Fruit fly (Drosophila melanogaster) whole organism, embryonic: ENCODE data around the gene PGAP1.

Experiments used
- Antp ChIP-seq: fragments of 200-800 bp; sonication (Bioruptor generic); optimal IDR thresholded peaks from 3 replicates; lab custom pipeline; 2016; ENCODE audit warnings: missing biosample characterization, missing genetic modification characterization
- CG10366 ChIP-seq: fragments of 200-800 bp; sonication (Bioruptor generic); IDR thresholded peaks from 2 replicates; pipeline ENCODE4 v1.3.6; 2022; ENCODE audit warnings: missing biosample characterization, missing genetic modification characterization
- CG11085 ChIP-seq: fragments of 200-800 bp; sonication (Bioruptor generic); IDR thresholded peaks from 2 replicates; pipeline ENCODE4 v1.3.6; 2022; ENCODE audit warnings: missing biosample characterization, missing genetic modification characterization
- CG11456 ChIP-seq: fragments of 200-800 bp; sonication (Bioruptor generic); IDR thresholded peaks from 3 replicates; pipeline ENCODE4 v1.3.6; 2022; ENCODE audit warnings: missing biosample characterization, missing genetic modification characterization
- CG13287 ChIP-seq: fragments of 200-800 bp; sonication (Bioruptor generic); IDR thresholded peaks from 2 replicates; pipeline ENCODE4 v1.3.6; 2022; ENCODE audit warnings: missing biosample characterization, missing genetic modification characterization; ENCODE audit not compliant: partially characterized antibody
- CG15073 ChIP-seq: fragments of 200-800 bp; sonication (Bioruptor generic); optimal IDR thresholded peaks from 2 replicates; lab custom pipeline; 2016; ENCODE audit warnings: missing biosample characterization, missing genetic modification characterization
- CG15269 ChIP-seq: fragments of 200-800 bp; sonication (Bioruptor generic); optimal IDR thresholded peaks from 2 replicates; lab custom pipeline; 2018; ENCODE audit warnings: missing biosample characterization, mild to moderate bottlenecking, missing genetic modification characterization, moderate library complexity
- CG18262 ChIP-seq: fragments of 200-800 bp; optimal IDR thresholded peaks from 3 replicates; lab custom pipeline; 2019; ENCODE audit warnings: missing biosample characterization, mild to moderate bottlenecking, missing genetic modification characterization, moderate library complexity
- CG2120 ChIP-seq: fragments of 200-800 bp; sonication (Bioruptor generic); optimal IDR thresholded peaks from 3 replicates; lab custom pipeline; 2016; ENCODE audit warnings: missing biosample characterization, missing genetic modification characterization
- CG2199 ChIP-seq: fragments of 200-800 bp; sonication (Bioruptor generic); IDR thresholded peaks from 3 replicates; pipeline ENCODE4 v1.3.6; 2022; ENCODE audit warnings: missing biosample characterization, missing genetic modification characterization
- CG30403 ChIP-seq: fragments of 200-800 bp; sonication (Bioruptor generic); optimal IDR thresholded peaks from 3 replicates; lab custom pipeline; 2016; ENCODE audit warnings: missing biosample characterization, missing genetic modification characterization
- CG31365 ChIP-seq: fragments of 200-800 bp; sonication (Bioruptor generic); optimal IDR thresholded peaks from 2 replicates; lab custom pipeline; 2018; ENCODE audit warnings: missing biosample characterization, mild to moderate bottlenecking, missing genetic modification characterization
- CG33557 ChIP-seq: fragments of 200-800 bp; sonication (Bioruptor generic); optimal IDR thresholded peaks from 2 replicates; lab custom pipeline; 2019; ENCODE audit warnings: missing biosample characterization, mild to moderate bottlenecking, missing genetic modification characterization, moderate library complexity
- CG3838 ChIP-seq: fragments of 200-800 bp; sonication (Bioruptor generic); optimal IDR thresholded peaks from 3 replicates; lab custom pipeline; 2016; ENCODE audit warnings: missing biosample characterization, missing genetic modification characterization
- CG42726 ChIP-seq: fragments of 200-800 bp; sonication (Bioruptor generic); IDR thresholded peaks from 2 replicates; pipeline ENCODE4 v1.3.6; 2022; ENCODE audit warnings: missing biosample characterization, missing genetic modification characterization; ENCODE audit not compliant: partially characterized antibody
- CG4360 ChIP-seq: fragments of 200-800 bp; sonication (Bioruptor generic); IDR thresholded peaks from 2 replicates; pipeline ENCODE4 v1.3.6; 2022; ENCODE audit warnings: missing biosample characterization, missing genetic modification characterization
- CG4820 ChIP-seq: fragments of 200-800 bp; sonication (Bioruptor generic); optimal IDR thresholded peaks from 3 replicates; lab custom pipeline; 2016; ENCODE audit warnings: missing biosample characterization, missing genetic modification characterization
- CG6254 ChIP-seq: fragments of 200-800 bp; sonication (Bioruptor generic); optimal IDR thresholded peaks from 3 replicates; lab custom pipeline; 2017; ENCODE audit warnings: mild to moderate bottlenecking, missing biosample characterization, missing genetic modification reagents, missing genetic modification characterization
- CG7928 ChIP-seq: fragments of 200-800 bp; sonication (Bioruptor generic); optimal IDR thresholded peaks from 2 replicates; lab custom pipeline; 2017; ENCODE audit warnings: missing biosample characterization, mild to moderate bottlenecking, missing genetic modification characterization
- CG7987 ChIP-seq: fragments of 200-800 bp; sonication (Bioruptor generic); optimal IDR thresholded peaks from 2 replicates; lab custom pipeline; 2018; ENCODE audit warnings: missing biosample characterization, mild to moderate bottlenecking, missing genetic modification characterization, moderate library complexity
- CG8359 ChIP-seq: fragments of 200-800 bp; sonication (Bioruptor generic); optimal IDR thresholded peaks from 2 replicates; lab custom pipeline; 2017; ENCODE audit warnings: missing biosample characterization, mild to moderate bottlenecking, missing genetic modification characterization, borderline replicate concordance
- CG8765 ChIP-seq: fragments of 200-800 bp; sonication (Bioruptor generic); IDR thresholded peaks from 2 replicates; pipeline ENCODE4 v1.3.6; 2022; ENCODE audit warnings: missing biosample characterization, missing genetic modification characterization
- CG8924 ChIP-seq: fragments of 200-800 bp; optimal IDR thresholded peaks from 3 replicates; lab custom pipeline; 2019; ENCODE audit warnings: missing biosample characterization, mild to moderate bottlenecking, missing genetic modification characterization, moderate library complexity
- CG9437 ChIP-seq: fragments of 200-800 bp; sonication (Bioruptor generic); optimal IDR thresholded peaks from 2 replicates; lab custom pipeline; 2018; ENCODE audit warnings: missing biosample characterization, mild to moderate bottlenecking, missing genetic modification characterization
- Dfd ChIP-seq, 2 experiments: fragments of >200 bp; optimal IDR thresholded peaks; 2 replicates each; lab custom pipeline; 2017; ENCODE audit warnings: missing biosample characterization in 2 of 2, missing genetic modification characterization in 2 of 2
- Ets97D ChIP-seq: fragments of 200-800 bp; sonication (Bioruptor generic); optimal IDR thresholded peaks from 3 replicates; lab custom pipeline; 2016; ENCODE audit warnings: missing biosample characterization, missing genetic modification characterization
- Hand ChIP-seq: fragments of 200-800 bp; sonication (Bioruptor generic); optimal IDR thresholded peaks from 2 replicates; lab custom pipeline; 2017; ENCODE audit warnings: mild to moderate bottlenecking, missing biosample characterization, missing genetic modification reagents, missing genetic modification characterization
- Hmx ChIP-seq: fragments of 200-800 bp; sonication (Bioruptor generic); optimal IDR thresholded peaks from 2 replicates; lab custom pipeline; 2016; ENCODE audit warnings: missing biosample characterization, missing genetic modification characterization
- NFAT ChIP-seq: fragments of 200-800 bp; sonication (Bioruptor generic); IDR thresholded peaks from 2 replicates; pipeline ENCODE4 v1.3.6; 2022; ENCODE audit warnings: missing biosample characterization, missing genetic modification characterization
- Oaz ChIP-seq: fragments of 200-800 bp; sonication (Bioruptor generic); IDR thresholded peaks from 2 replicates; pipeline ENCODE4 v1.3.6; 2022; ENCODE audit warnings: missing biosample characterization, missing genetic modification characterization
- Sin3A ChIP-seq: fragments of >200 bp; optimal IDR thresholded peaks from 2 replicates; lab custom pipeline; 2018
- YL-1 ChIP-seq: fragments of 200-800 bp; sonication (Bioruptor generic); optimal IDR thresholded peaks from 3 replicates; lab custom pipeline; 2017; ENCODE audit warnings: missing biosample characterization, mild to moderate bottlenecking, missing genetic modification characterization
- aop ChIP-seq: fragments of 200-800 bp; sonication (Bioruptor generic); IDR thresholded peaks from 2 replicates; pipeline ENCODE4 v1.3.6; 2022; ENCODE audit warnings: missing biosample characterization, missing genetic modification characterization
- bab2 ChIP-seq: fragments of 200-800 bp; sonication (Bioruptor generic); optimal IDR thresholded peaks from 2 replicates; lab custom pipeline; 2016; ENCODE audit warnings: missing biosample characterization, missing genetic modification characterization
- dimm ChIP-seq: fragments of 200-800 bp; sonication (Bioruptor generic); IDR thresholded peaks from 2 replicates; pipeline ENCODE4 v1.3.6; 2022; ENCODE audit warnings: missing biosample characterization, missing genetic modification characterization
- dmrt99B ChIP-seq: fragments of 200-800 bp; sonication (Bioruptor generic); optimal IDR thresholded peaks from 2 replicates; lab custom pipeline; 2018; ENCODE audit warnings: missing biosample characterization, mild to moderate bottlenecking, missing genetic modification characterization, moderate library complexity
- eve ChIP-seq, 2 experiments: fragments of >200 bp; optimal IDR thresholded peaks; 2 replicates each; lab custom pipeline; 2017; ENCODE audit warnings: missing biosample characterization in 2 of 2, missing genetic modification characterization in 2 of 2
- gem ChIP-seq: fragments of 200-800 bp; sonication (Bioruptor generic); optimal IDR thresholded peaks from 2 replicates; lab custom pipeline; 2019; ENCODE audit warnings: missing biosample characterization, mild to moderate bottlenecking, missing genetic modification characterization, moderate library complexity
- gfzf ChIP-seq: fragments of 200-800 bp; sonication (Bioruptor generic); optimal IDR thresholded peaks from 2 replicates; lab custom pipeline; 2016; ENCODE audit warnings: missing biosample characterization, mild to moderate bottlenecking, missing genetic modification characterization, moderate library complexity
- hkb ChIP-seq, 2 experiments: fragments of 200-800 bp in 1 of 2; fragments of >200 bp in 1 of 2; sonication (Bioruptor generic) in 1 of 2; IDR thresholded peaks in 1 of 2; optimal IDR thresholded peaks in 1 of 2; 2 replicates each; pipeline versions ENCODE4 v1.3.6 to Lab custom; 2017 to 2022; ENCODE audit warnings: missing biosample characterization in 1 of 2, missing genetic modification characterization in 1 of 2
- ind ChIP-seq: fragments of 200-800 bp; sonication (Bioruptor generic); optimal IDR thresholded peaks from 3 replicates; lab custom pipeline; 2016; ENCODE audit warnings: missing biosample characterization, missing genetic modification characterization
- inv ChIP-seq: fragments of 200-800 bp; sonication (Bioruptor generic); IDR thresholded peaks from 2 replicates; pipeline ENCODE4 v1.3.6; 2022; ENCODE audit warnings: missing biosample characterization, missing genetic modification characterization; ENCODE audit not compliant: partially characterized antibody
- klu ChIP-seq: fragments of 200-800 bp; sonication (Bioruptor generic); IDR thresholded peaks from 2 replicates; pipeline ENCODE4 v1.3.6; 2022; ENCODE audit warnings: missing biosample characterization, missing genetic modification characterization
- kni ChIP-seq: fragments of 200-800 bp; sonication (Bioruptor generic); optimal IDR thresholded peaks from 3 replicates; lab custom pipeline; 2017; ENCODE audit warnings: mild to moderate bottlenecking, missing biosample characterization, missing genetic modification reagents, missing genetic modification characterization
- lola ChIP-seq, 3 experiments: fragments of >200 bp in 2 of 3; fragments of 200-800 bp in 1 of 3; sonication (Bioruptor generic) in 1 of 3; optimal IDR thresholded peaks; 2 replicates each; lab custom pipeline; 2017 to 2019; ENCODE audit warnings: missing biosample characterization in 3 of 3, missing genetic modification characterization in 3 of 3, mild to moderate bottlenecking in 1 of 3, moderate library complexity in 1 of 3
- nerfin-2 ChIP-seq: fragments of 200-800 bp; sonication (Bioruptor generic); IDR thresholded peaks from 2 replicates; pipeline ENCODE4 v1.3.6; 2022; ENCODE audit warnings: missing biosample characterization, missing genetic modification characterization; ENCODE audit not compliant: partially characterized antibody
- sim ChIP-seq: fragments of 200-800 bp; sonication (Bioruptor generic); IDR thresholded peaks from 2 replicates; pipeline ENCODE4 v1.3.6; 2022; ENCODE audit warnings: missing biosample characterization, missing genetic modification characterization
- tx ChIP-seq: fragments of 200-800 bp; sonication (Bioruptor generic); optimal IDR thresholded peaks from 2 replicates; lab custom pipeline; 2016; ENCODE audit warnings: missing biosample characterization, missing genetic modification characterization
- zf30C ChIP-seq: fragments of 200-800 bp; sonication (Bioruptor generic); optimal IDR thresholded peaks from 3 replicates; lab custom pipeline; 2018; ENCODE audit warnings: missing biosample characterization, mild to moderate bottlenecking, missing genetic modification characterization
- zfh2 ChIP-seq: fragments of 200-800 bp; sonication (Bioruptor generic); optimal IDR thresholded peaks from 2 replicates; lab custom pipeline; 2016; ENCODE audit warnings: missing biosample characterization, missing genetic modification characterization

PGAP1 gene

DNA sequence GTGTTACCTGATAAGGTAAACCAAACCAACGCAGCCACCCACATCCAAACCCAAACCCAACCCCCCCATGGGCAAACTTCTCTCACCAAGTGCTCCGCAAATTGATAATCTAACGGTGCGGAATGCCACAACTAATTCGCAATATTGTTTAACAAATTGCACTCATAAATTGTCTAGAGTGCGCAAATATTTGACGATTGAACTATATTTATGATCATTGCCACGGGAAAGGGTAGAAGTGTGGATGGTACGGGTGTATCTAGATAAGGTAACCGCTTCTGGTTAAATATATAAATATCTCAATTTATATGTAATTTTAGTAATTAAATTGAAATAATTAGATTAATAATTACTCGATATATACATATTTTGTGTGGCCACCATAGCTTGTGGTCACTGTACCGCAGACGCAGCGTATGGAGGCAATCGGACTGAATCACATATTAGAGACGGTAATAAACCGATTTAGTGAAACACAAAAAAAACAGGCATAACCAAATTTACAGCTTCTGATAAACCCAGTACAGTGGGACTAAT lies 29.3 kb upstream of the PGAP1 start (continued):
- TF ChIP-seq tx (GFP tag; lab: Kevin White, UChicago) (no peak), CG3838 (GFP tag; lab: Kevin White, UChicago) (no peak), dmrt99B (tag; lab: Kevin White, UChicago) (peak; percentile 56), YL-1 (no peak), zfh2 (GFP tag; lab: Kevin White, UChicago) (no peak), CG2199 (no peak), Oaz (peak; percentile 39; the same call in 1 of the 2 replicates), CG11456 (GFP tag; lab: Robert Waterston, UW) (peak; percentile 79), CG33557 (no peak), bab2 (GFP tag; lab: Kevin White, UChicago) (peak; percentile 11), CG42726 (no peak), CG10366 (GFP tag; lab: Robert Waterston, UW) (peak; percentile 66), CG8765 (GFP tag; lab: Robert Waterston, UW) (no peak), dimm (no peak), CG7928 (GFP tag; lab: Kevin White, UChicago) (peak; percentile 12), CG9437 (GFP tag; lab: Kevin White, UChicago) (peak; percentile 42), zf30C (GFP tag; lab: Kevin White, UChicago) (no peak), Antp (no peak), CG13287 (GFP tag; lab: Robert Waterston, UW) (no peak), CG4360 (GFP tag; lab: Robert Waterston, UW) (no peak), CG11085 (GFP tag; lab: Robert Waterston, UW) (peak; percentile 52), Hmx (GFP tag; lab: Kevin White, UChicago) (no peak), Dfd (GFP tag; optimal IDR thresholded peaks at IDR 0.05; lab: Kevin White, UChicago) (no peak), CG4820 (GFP tag; lab: Kevin White, UChicago) (no peak), hkb (optimal IDR thresholded peaks at IDR 0.05; lab: Kevin White, UChicago) (no peak), hkb (GFP tag; IDR thresholded peaks at IDR 0.05; lab: Robert Waterston, UW) (peak; percentile 64; the same call in 1 of the 2 replicates), CG7987 (GFP tag; lab: Kevin White, UChicago) (no peak), klu (GFP tag; lab: Robert Waterston, UW) (no peak), CG8924 (tag; lab: Kevin White, UChicago) (peak; percentile 69), eve (GFP tag; optimal IDR thresholded peaks at IDR 0.05; lab: Kevin White, UChicago) (no peak), CG15073 (GFP tag; lab: Kevin White, UChicago) (no peak), ind (GFP tag; lab: Kevin White, UChicago) (peak; percentile 58), gem (peak; percentile 75), Hand (GFP tag; lab: Kevin White, UChicago) (peak; percentile 71), lola (GFP tag; optimal IDR thresholded peaks at IDR 0.05; lab: Kevin White, UChicago) (no peak), aop (no peak), Ets97D (GFP tag; lab: Kevin White, UChicago) (no peak), CG30403 (GFP tag; lab: Kevin White, UChicago) (peak; percentile 52), CG2120 (GFP tag; lab: Kevin White, UChicago) (peak; percentile 55), gfzf (GFP tag; lab: Kevin White, UChicago) (no peak), CG6254 (no peak), nerfin-2 (no peak), sim (no peak), Sin3A (lab: Kevin White, UChicago) (no peak), NFAT (GFP tag; lab: Robert Waterston, UW) (peak; percentile 61; the same call in 1 of the 2 replicates), CG15269 (peak; percentile 81), CG18262 (peak; percentile 34), kni (GFP tag; lab: Kevin White, UChicago) (no peak), inv (no peak), CG31365 (tag; lab: Kevin White, UChicago) (no peak), CG8359 (no peak)
